Worm (Caenorhabditis elegans) whole organism, midembryonic: Measurements from ENCODE around the gene C24H11.2.

Source experiments
- cog-1 ChIP-seq: sonication (generic microtip); optimal IDR thresholded peaks from 2 replicates; lab custom pipeline; 2016; ENCODE audit warnings: missing genetic modification characterization, missing compliant biosample characterization
- klf-2 ChIP-seq: fragments of 200-800 bp; sonication (Bioruptor generic); conservative IDR thresholded peaks from 2 replicates; pipeline ENCODE4 v1.3.6; 2022; ENCODE audit warnings: missing genetic modification reagents, missing genetic modification characterization, missing compliant biosample characterization
- ref-1 ChIP-seq: fragments of 200-800 bp; sonication (Bioruptor generic); conservative IDR thresholded peaks from 2 replicates; pipeline ENCODE4 v1.3.6; 2022; ENCODE audit warnings: missing genetic modification reagents, missing genetic modification characterization, missing compliant biosample characterization

DNA sequence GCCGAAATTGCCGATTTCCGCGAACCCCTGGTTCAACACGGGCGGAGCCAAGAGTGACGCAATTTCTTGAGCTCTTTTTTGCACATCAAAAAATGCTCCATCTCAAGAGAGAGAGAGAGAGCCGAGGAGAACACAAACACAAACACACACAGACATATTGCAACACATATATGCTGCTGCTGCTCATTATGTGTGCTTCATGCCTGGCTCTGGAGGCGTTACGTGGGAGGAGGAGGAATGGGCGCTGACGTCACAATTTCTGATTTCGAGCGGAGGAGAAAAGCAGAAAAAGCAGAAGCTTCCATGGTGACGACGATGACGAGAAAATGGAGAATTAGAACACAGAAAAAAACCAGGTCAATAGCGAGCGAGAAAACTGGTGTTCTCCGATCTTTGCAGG lies 43.9 kb upstream of the C24H11.2 start:
- no peak for TF ChIP-seq klf-2
- TF ChIP-seq ref-1 (GFP tag; lab: Robert Waterston, UW) = no peak
- no peak for TF ChIP-seq cog-1 (tag; lab: Kevin White, UChicago)
